Fruit fly (Drosophila melanogaster) whole organism, pupa: ENCODE data around the gene CG13843.

Experiments
- CG10348 ChIP-seq: fragments of 200-800 bp; sonication (Bioruptor generic); IDR thresholded peaks from 2 replicates; pipeline ENCODE4 v1.3.6; 2022; ENCODE audit warnings: missing biosample characterization, missing genetic modification characterization
- CG12605 ChIP-seq: fragments of 200-800 bp; sonication (Bioruptor generic); IDR thresholded peaks from 2 replicates; pipeline ENCODE4 v1.3.6; 2022; ENCODE audit warnings: missing biosample characterization, missing genetic modification characterization
- CG13204 ChIP-seq: fragments of 200-800 bp; sonication (Bioruptor generic); optimal IDR thresholded peaks from 2 replicates; lab custom pipeline; 2018; ENCODE audit warnings: missing biosample characterization, mild to moderate bottlenecking, missing genetic modification characterization, moderate library complexity
- CG14655 ChIP-seq: fragments of 200-800 bp; sonication (Bioruptor generic); optimal IDR thresholded peaks from 3 replicates; lab custom pipeline; 2017; ENCODE audit warnings: mild to moderate bottlenecking, missing biosample characterization, missing genetic modification reagents, missing genetic modification characterization
- CG15710 ChIP-seq: fragments of 200-800 bp; sonication (Bioruptor generic); optimal IDR thresholded peaks from 2 replicates; lab custom pipeline; 2018; ENCODE audit warnings: missing biosample characterization, mild to moderate bottlenecking, missing genetic modification characterization, moderate library complexity
- CG17806 ChIP-seq: fragments of 200-800 bp; sonication (Bioruptor generic); optimal IDR thresholded peaks from 2 replicates; lab custom pipeline; 2018; ENCODE audit warnings: missing biosample characterization, mild to moderate bottlenecking, missing genetic modification characterization, moderate library complexity
- CG32121 ChIP-seq: fragments of 200-800 bp; sonication (Bioruptor generic); IDR thresholded peaks from 2 replicates; pipeline ENCODE4 v1.3.6; 2022; ENCODE audit warnings: missing biosample characterization, missing genetic modification characterization
- CG34367 ChIP-seq: fragments of 200-800 bp; sonication (Bioruptor generic); optimal IDR thresholded peaks from 2 replicates; lab custom pipeline; 2018; ENCODE audit warnings: missing biosample characterization, mild to moderate bottlenecking, missing genetic modification characterization
- CG4496 ChIP-seq: fragments of 200-800 bp; sonication (Bioruptor generic); IDR thresholded peaks from 3 replicates; pipeline ENCODE4 v1.3.6; 2022; ENCODE audit warnings: missing biosample characterization, missing genetic modification characterization
- CG8159 ChIP-seq: fragments of 200-800 bp; sonication (Bioruptor generic); optimal IDR thresholded peaks from 3 replicates; lab custom pipeline; 2018; ENCODE audit warnings: missing biosample characterization, mild to moderate bottlenecking, missing genetic modification characterization, moderate library complexity
- CG8301 ChIP-seq: fragments of 200-800 bp; sonication (Bioruptor generic); optimal IDR thresholded peaks from 2 replicates; lab custom pipeline; 2018; ENCODE audit warnings: missing biosample characterization, mild to moderate bottlenecking, missing genetic modification characterization
- CG9948 ChIP-seq: fragments of 200-800 bp; sonication (Bioruptor generic); optimal IDR thresholded peaks from 2 replicates; lab custom pipeline; 2018; ENCODE audit warnings: missing biosample characterization, mild to moderate bottlenecking, missing genetic modification characterization, moderate library complexity
- D1 ChIP-seq: fragments of 200-800 bp; sonication (Bioruptor generic); optimal IDR thresholded peaks from 2 replicates; lab custom pipeline; 2018; ENCODE audit warnings: missing biosample characterization, mild to moderate bottlenecking, missing genetic modification characterization, moderate library complexity
- EcR ChIP-seq: fragments of 200-800 bp; sonication (Bioruptor generic); optimal IDR thresholded peaks from 3 replicates; lab custom pipeline; 2019; ENCODE audit warnings: missing biosample characterization, missing genetic modification characterization, mild to moderate bottlenecking, moderate library complexity, missing genetic modification reagents
- Ets98B ChIP-seq: fragments of 200-800 bp; sonication (Bioruptor generic); IDR thresholded peaks from 2 replicates; pipeline ENCODE4 v1.3.6; 2022; ENCODE audit warnings: missing biosample characterization, missing genetic modification characterization
- Pif1A ChIP-seq: fragments of 200-800 bp; sonication (Bioruptor generic); optimal IDR thresholded peaks from 3 replicates; lab custom pipeline; 2016; ENCODE audit warnings: missing biosample characterization, missing genetic modification characterization
- Pif1B ChIP-seq: fragments of 200-800 bp; sonication (Bioruptor generic); optimal IDR thresholded peaks from 3 replicates; lab custom pipeline; 2016; ENCODE audit warnings: missing biosample characterization, missing genetic modification characterization
- Snoo ChIP-seq: fragments of 200-800 bp; sonication (Bioruptor generic); optimal IDR thresholded peaks from 3 replicates; lab custom pipeline; 2017; ENCODE audit warnings: missing biosample characterization, mild to moderate bottlenecking, missing genetic modification characterization, inconsistent platforms
- fd96Ca ChIP-seq: fragments of 200-800 bp; sonication (Bioruptor generic); IDR thresholded peaks from 3 replicates; pipeline ENCODE4 v1.3.6; 2022; ENCODE audit warnings: missing biosample characterization, missing genetic modification characterization
- gl ChIP-seq: fragments of 200-800 bp; sonication (Bioruptor generic); optimal IDR thresholded peaks from 2 replicates; lab custom pipeline; 2018; ENCODE audit warnings: missing biosample characterization, mild to moderate bottlenecking, missing genetic modification characterization
- rn ChIP-seq: fragments of 200-800 bp; sonication (Bioruptor generic); IDR thresholded peaks from 2 replicates; pipeline ENCODE4 v1.3.6; 2022; ENCODE audit warnings: missing biosample characterization, missing genetic modification characterization

Gene CG13843

DNA sequence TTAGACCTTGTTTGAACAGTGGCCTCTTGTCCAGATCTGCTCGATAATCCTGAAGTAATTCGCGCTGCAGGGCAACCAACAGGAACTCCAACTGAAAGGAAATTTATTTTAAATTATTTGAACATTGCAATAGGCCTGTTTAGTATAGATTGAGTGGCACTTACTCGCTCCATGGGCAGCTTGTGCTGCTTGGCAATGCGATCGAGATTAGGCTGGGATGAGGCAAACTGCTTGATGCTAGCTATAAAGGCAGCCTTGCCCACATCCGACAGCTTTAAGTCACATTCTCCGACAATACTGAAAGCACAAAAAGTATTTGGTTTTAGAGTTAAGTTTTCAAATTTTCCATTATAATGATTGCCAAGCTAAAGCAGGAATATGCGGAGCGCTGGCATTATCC is at the start of gene CG13843:
CG13843 (plus strand) TSS at position 301 of the 400 bp plus-strand sequence.
- TF ChIP-seq CG8159 (tag; lab: Kevin White, UChicago) (no peak), CG8301 (tag; lab: Kevin White, UChicago) (no peak), EcR (GFP tag; lab: Kevin White, UChicago) (no peak), CG14655 (GFP tag; lab: Kevin White, UChicago) (no peak), CG34367 (tag; lab: Kevin White, UChicago) (no peak), CG17806 (no peak), CG12605 (GFP tag; lab: Robert Waterston, UW) (no peak), Snoo (tag; lab: Kevin White, UChicago) (no peak), Pif1A (no peak), CG10348 (no peak), CG4496 (no peak), gl (tag; lab: Kevin White, UChicago) (no peak), D1 (tag; lab: Kevin White, UChicago) (no peak), Pif1B (GFP tag; lab: Kevin White, UChicago) (no peak), Ets98B (no peak), CG32121 (GFP tag; lab: Robert Waterston, UW) (no peak), CG15710 (no peak), CG13204 (GFP tag; lab: Kevin White, UChicago) (no peak)

DNA sequence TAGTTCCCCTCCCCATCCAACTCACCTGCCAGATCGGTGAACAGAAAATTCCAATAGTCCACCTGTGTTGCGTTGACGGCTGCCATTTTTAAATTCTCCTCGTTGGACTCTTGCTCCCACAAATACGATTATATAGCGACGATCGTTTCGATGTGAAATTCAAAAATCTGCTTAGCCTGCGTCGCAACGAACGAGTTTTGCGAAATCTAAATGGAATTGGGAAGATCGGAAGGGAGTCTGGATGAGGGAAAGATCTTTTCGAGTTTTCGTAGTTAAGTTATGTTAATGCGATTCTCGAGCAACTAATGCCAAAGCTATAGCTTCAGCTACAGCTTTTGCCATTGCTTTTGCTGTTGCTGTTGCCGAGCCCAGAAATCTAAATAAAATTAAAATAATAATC is 49.1 kb upstream of the CG13843 start:
- TF ChIP-seq CG34367 (tag; lab: Kevin White, UChicago) (no peak), Pif1B (GFP tag; lab: Kevin White, UChicago) (no peak), CG32121 (GFP tag; lab: Robert Waterston, UW) (no peak), Ets98B (no peak), Snoo (tag; lab: Kevin White, UChicago) (no peak), CG4496 (no peak), fd96Ca (GFP tag; lab: Robert Waterston, UW) (no peak), CG9948 (tag; lab: Kevin White, UChicago) (no peak), EcR (GFP tag; lab: Kevin White, UChicago) (no peak), Pif1A (no peak), CG12605 (GFP tag; lab: Robert Waterston, UW) (no peak), CG14655 (GFP tag; lab: Kevin White, UChicago) (no peak), CG8301 (tag; lab: Kevin White, UChicago) (no peak), gl (tag; lab: Kevin White, UChicago) (no peak)
- TF ChIP-seq, all 21 proteins: peak for 0

DNA sequence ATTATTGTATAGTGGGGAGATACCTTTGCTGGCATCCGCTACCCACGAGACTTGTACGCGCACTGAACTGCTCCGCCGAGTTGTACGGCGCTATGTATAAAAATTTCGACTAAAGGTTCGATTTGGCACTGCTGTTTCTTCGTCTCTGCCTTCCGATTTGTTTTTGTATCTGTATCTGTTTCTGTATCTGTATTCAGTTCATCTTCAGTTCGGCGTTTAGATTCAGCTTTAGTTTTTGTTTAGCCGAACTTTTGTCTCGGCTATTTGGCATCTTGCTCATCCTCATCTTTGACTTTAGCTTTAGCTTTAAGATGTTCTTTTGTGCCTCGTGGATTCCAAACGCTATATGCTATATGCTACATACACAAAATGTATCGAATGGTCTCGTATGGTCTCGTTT is 46.8 kb upstream of the CG13843 start, which contains the start of gene sit:
sit (minus strand) TSS at position 71 of the 400 bp plus-strand sequence.
- TF ChIP-seq CG17806 (no peak), Ets98B (no peak), Pif1B (GFP tag; lab: Kevin White, UChicago) (no peak), Pif1A (no peak), rn (no peak), Snoo (tag; lab: Kevin White, UChicago) (no peak), gl (tag; lab: Kevin White, UChicago) (no peak)
- TF ChIP-seq, all 21 proteins: peak for 0

DNA sequence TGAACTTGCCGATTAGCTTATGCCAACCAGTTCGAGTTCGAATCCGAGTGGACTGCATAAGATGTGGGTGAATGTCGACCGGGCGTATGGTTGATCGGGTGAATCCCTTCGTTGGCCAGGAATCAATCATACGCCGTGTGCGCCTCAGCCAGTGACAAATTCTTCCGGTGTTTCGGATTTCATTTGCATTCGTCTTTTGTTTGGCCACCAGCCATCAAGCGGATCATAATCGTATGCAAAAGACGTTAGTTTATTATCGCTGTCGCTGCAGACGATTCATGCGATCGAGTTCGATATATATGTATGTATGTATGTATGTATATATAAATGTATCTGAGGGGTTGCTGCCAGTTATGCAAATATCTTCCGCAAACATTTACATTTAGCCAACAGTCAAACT is 45.2 kb upstream of the CG13843 start:
- TF ChIP-seq D1 (tag; lab: Kevin White, UChicago) (no peak), CG4496 (no peak), Pif1B (GFP tag; lab: Kevin White, UChicago) (no peak), CG12605 (GFP tag; lab: Robert Waterston, UW) (no peak), CG10348 (no peak), Pif1A (no peak)
- TF ChIP-seq, all 21 proteins: peak for 0

DNA sequence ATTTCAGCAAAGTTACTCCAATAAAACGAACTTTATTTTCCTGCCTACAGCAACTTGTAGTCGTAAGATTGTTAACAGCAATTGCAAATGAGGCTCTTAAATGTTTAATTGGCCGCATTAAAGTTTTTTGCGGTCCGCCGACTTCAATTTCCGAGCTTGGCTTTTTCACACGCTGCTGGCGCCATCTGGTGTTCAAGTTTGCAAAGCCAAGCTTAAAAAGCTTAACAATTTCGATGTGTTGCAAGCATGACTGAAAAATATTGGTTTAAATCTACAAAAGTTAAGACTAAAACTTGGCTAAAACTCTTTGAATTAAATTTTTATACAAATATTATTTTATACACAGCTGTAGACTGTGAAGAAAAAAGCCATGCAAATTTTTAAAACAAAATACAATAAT is 44.6 kb upstream of the CG13843 start:
- TF ChIP-seq CG8159 (tag; lab: Kevin White, UChicago) (no peak), CG13204 (GFP tag; lab: Kevin White, UChicago) (no peak), Snoo (tag; lab: Kevin White, UChicago) (no peak), CG32121 (GFP tag; lab: Robert Waterston, UW) (no peak), D1 (tag; lab: Kevin White, UChicago) (peak; percentile 24), CG8301 (tag; lab: Kevin White, UChicago) (no peak), Pif1A (no peak), CG10348 (no peak), EcR (GFP tag; lab: Kevin White, UChicago) (no peak)

DNA sequence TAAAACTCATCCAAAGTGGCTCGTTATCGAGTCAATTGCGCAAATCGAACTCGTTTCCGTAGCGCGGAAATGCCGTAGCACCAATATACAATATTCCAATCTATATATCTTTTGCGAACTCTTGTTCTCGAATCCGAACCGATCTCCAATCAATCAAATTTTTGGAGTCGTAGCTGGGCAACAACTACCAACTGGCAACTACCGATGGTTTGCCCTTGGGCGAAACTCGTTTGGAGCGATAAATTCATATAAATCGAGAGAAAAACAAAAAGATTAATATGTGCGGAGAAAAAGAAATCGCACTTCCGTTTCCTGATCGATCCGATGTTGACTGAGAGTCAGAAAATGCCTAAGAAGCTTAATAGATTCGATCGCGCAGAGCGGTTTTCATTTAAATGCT is 43.6 kb upstream of the CG13843 start:
- TF ChIP-seq CG12605 (GFP tag; lab: Robert Waterston, UW) (no peak), Pif1B (GFP tag; lab: Kevin White, UChicago) (no peak), D1 (tag; lab: Kevin White, UChicago) (no peak), CG4496 (no peak), CG34367 (tag; lab: Kevin White, UChicago) (no peak)

DNA sequence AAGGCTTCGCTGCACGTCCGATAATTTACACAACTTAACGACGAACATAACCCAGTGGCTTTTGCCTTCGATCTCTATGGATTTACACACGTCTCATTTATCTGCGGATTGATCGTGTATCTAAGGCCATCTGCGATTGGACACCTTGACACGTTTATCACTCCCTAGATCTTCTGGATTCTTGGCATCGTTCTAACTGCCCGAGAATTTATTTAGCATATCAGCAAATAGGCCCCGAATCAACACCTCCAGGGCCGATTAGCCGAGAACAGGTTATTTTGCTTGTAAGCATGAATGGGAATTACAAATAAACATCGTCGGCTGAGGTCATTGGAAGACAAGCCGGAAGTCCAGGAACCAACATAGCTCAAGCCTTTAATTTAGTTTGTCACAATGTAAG is 40.8 kb upstream of the CG13843 start:
- TF ChIP-seq Pif1A (no peak), CG10348 (no peak), CG14655 (GFP tag; lab: Kevin White, UChicago) (no peak), CG9948 (tag; lab: Kevin White, UChicago) (no peak), Pif1B (GFP tag; lab: Kevin White, UChicago) (no peak), rn (no peak), CG8301 (tag; lab: Kevin White, UChicago) (no peak), CG12605 (GFP tag; lab: Robert Waterston, UW) (no peak), CG15710 (no peak), fd96Ca (GFP tag; lab: Robert Waterston, UW) (no peak), CG17806 (no peak), CG34367 (tag; lab: Kevin White, UChicago) (no peak)
